Worm (Caenorhabditis elegans) whole organism, late embryonic: ENCODE data around the gene nspg-14.

ENCODE experiments used
- ceh-14 ChIP-seq: sonication (generic microtip); optimal IDR thresholded peaks from 2 replicates; lab custom pipeline; 2016; ENCODE audit warnings: missing genotype, missing genetic modification characterization, missing compliant biosample characterization
- ceh-18 ChIP-seq: sonication (generic microtip); optimal IDR thresholded peaks from 2 replicates; lab custom pipeline; 2016; ENCODE audit warnings: missing genetic modification characterization, missing compliant biosample characterization
- elt-4 ChIP-seq: sonication (generic microtip); optimal IDR thresholded peaks from 2 replicates; lab custom pipeline; 2016; ENCODE audit warnings: missing genetic modification characterization, missing compliant biosample characterization
- fkh-10 ChIP-seq: fragments of 150-350 bp; optimal IDR thresholded peaks from 2 replicates; lab custom pipeline; 2014; ENCODE audit warnings: missing biosample characterization, missing genetic modification reagents, missing genetic modification characterization
- nhr-11 ChIP-seq: fragments of 150-350 bp; optimal IDR thresholded peaks from 2 replicates; lab custom pipeline; 2014; ENCODE audit warnings: missing biosample characterization, missing genetic modification characterization
- npax-4 ChIP-seq: sonication (generic microtip); optimal IDR thresholded peaks from 2 replicates; lab custom pipeline; 2016; ENCODE audit warnings: missing genetic modification characterization, missing compliant biosample characterization
- ttx-3 ChIP-seq: sonication (generic microtip); optimal IDR thresholded peaks from 2 replicates; lab custom pipeline; 2016; ENCODE audit warnings: missing genetic modification reagents, missing genetic modification characterization, missing compliant biosample characterization
- unc-42 ChIP-seq: sonication (generic microtip); optimal IDR thresholded peaks from 2 replicates; lab custom pipeline; 2016; ENCODE audit warnings: missing genotype, missing genetic modification characterization, missing compliant biosample characterization

DNA sequence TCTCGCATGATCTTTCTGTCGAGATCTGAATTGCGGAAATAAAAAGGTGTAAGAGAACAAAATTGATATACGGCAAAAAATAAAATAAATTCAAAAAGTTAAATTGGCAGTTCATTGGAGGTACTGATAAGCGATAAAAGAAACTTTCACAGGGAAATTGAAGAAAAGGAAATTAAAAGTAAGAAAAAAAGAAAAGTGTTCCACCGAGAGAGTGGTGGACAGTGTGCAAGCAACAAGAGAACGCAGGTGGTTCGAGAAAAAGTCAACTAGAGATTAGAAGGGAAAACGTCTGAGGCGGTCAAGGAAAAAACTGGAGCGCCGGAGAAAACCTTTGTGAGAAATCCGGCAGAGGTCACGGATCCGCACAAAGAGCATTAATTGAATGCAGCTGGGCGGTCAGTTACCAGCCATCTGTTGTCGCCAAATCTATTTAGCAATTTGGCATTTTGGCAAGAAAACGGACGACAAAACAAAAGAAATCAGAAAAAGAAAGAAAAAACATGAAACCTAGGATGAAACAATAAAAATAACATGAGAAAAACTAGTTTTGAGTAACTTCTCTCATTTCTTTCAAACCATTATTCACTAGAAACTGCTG, 9.4 kb upstream of the nspg-14 start, which contains the start of gene mtm-5:
- no peak for TF ChIP-seq fkh-10 (GFP tag; lab: Kevin White, UChicago)
- no peak for TF ChIP-seq elt-4 (tag; lab: Kevin White, UChicago)
- TF ChIP-seq ceh-14 (tag; lab: Kevin White, UChicago): no peak
- TF ChIP-seq nhr-11 (tag; lab: Kevin White, UChicago): no peak
- TF ChIP-seq ttx-3 (tag; lab: Kevin White, UChicago): no peak
- no peak for TF ChIP-seq ceh-18 (tag; lab: Kevin White, UChicago)
- peak; percentile 33 for TF ChIP-seq unc-42
- TF ChIP-seq npax-4 (tag; lab: Kevin White, UChicago): no peak
